Fruit fly (Drosophila melanogaster): Measurements from ENCODE around the gene CG17593.

DNA sequence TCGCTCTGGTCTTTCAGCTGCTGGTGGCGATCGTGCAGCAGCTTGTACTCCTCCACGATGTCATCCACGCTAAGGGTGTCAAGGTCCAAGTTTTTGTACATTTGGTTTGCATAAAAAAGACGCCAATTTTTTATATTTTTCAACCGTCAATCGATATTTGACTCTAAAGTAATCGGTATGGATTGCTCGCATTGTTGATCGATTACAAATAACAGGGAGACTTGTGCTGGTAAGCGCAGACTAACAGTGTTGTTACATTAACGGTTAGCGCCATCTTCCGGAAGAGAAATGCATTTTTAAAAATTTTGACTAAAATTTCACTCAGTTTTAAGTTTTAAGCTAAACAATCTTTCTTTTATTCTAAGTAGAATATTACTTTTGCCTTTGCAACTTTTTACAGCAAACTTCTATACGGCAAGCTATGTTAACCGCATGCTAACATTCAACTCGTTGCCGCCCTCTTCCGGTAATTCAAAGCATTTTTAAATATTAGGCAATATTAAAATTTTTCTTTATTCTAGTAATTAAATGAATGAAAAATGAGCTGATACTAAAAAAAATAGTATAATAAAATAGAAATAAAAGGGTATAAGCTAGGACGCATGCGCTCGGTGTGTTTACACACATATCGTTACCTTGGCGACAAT is 15.6 kb downstream of the CG17593 start, which contains the start of the genes Spindly and IFT57:
- TF ChIP-seq EcR (GFP tag; optimal IDR thresholded peaks at IDR 0.05) = no peak
- no peak for TF ChIP-seq usp (GFP tag; optimal IDR thresholded peaks at IDR 0.05)
